Fruit fly (Drosophila melanogaster) whole organism, prepupa: ENCODE data around the gene CG5104.
A peak's percentile ranks its signal among the peaks of the same experiment; 100 is the strongest.

ENCODE experiments used
- CG10631 ChIP-seq: fragments of 200-800 bp; sonication (Bioruptor generic); optimal IDR thresholded peaks from 2 replicates; lab custom pipeline; 2016; ENCODE audit warnings: missing biosample characterization, missing genetic modification characterization
- CG10669 ChIP-seq: fragments of 200-800 bp; sonication (Bioruptor generic); optimal IDR thresholded peaks from 3 replicates; lab custom pipeline; 2018; ENCODE audit warnings: missing biosample characterization, mild to moderate bottlenecking, missing genetic modification characterization, moderate library complexity
- CG11294 ChIP-seq: fragments of 200-800 bp; sonication (Bioruptor generic); IDR thresholded peaks from 2 replicates; pipeline ENCODE4 v1.3.6; 2022; ENCODE audit warnings: missing biosample characterization, missing genetic modification characterization
- CG11762 ChIP-seq: fragments of 200-800 bp; sonication (Bioruptor generic); optimal IDR thresholded peaks from 3 replicates; lab custom pipeline; 2016; ENCODE audit warnings: missing biosample characterization, missing genetic modification characterization; ENCODE audit not compliant: insufficient read depth
- CG11902 ChIP-seq: fragments of 200-800 bp; sonication (Bioruptor generic); optimal IDR thresholded peaks from 3 replicates; lab custom pipeline; 2016; ENCODE audit warnings: missing biosample characterization, missing genetic modification characterization
- CG15336 ChIP-seq: fragments of 200-800 bp; sonication (Bioruptor generic); IDR thresholded peaks from 2 replicates; pipeline ENCODE4 v1.3.6; 2022; ENCODE audit warnings: missing biosample characterization, missing genetic modification characterization
- CG1621 ChIP-seq: fragments of 200-800 bp; sonication (Bioruptor generic); optimal IDR thresholded peaks from 3 replicates; lab custom pipeline; 2018; ENCODE audit warnings: missing biosample characterization, mild to moderate bottlenecking, missing genetic modification characterization
- CG16779 ChIP-seq: fragments of 200-800 bp; sonication (Bioruptor generic); optimal IDR thresholded peaks from 3 replicates; lab custom pipeline; 2017; ENCODE audit warnings: missing biosample characterization, mild to moderate bottlenecking, missing genetic modification characterization
- CG3032 ChIP-seq: fragments of 200-800 bp; optimal IDR thresholded peaks from 2 replicates; lab custom pipeline; 2019; ENCODE audit warnings: missing biosample characterization, mild to moderate bottlenecking, missing genetic modification characterization, moderate library complexity
- CG31627 ChIP-seq: fragments of 200-800 bp; sonication (Bioruptor generic); optimal IDR thresholded peaks from 3 replicates; lab custom pipeline; 2016; ENCODE audit warnings: missing biosample characterization, missing genetic modification characterization
- CG32006 ChIP-seq: fragments of 200-800 bp; sonication (Bioruptor generic); optimal IDR thresholded peaks from 3 replicates; lab custom pipeline; 2017; ENCODE audit warnings: missing biosample characterization, mild to moderate bottlenecking, missing genetic modification characterization
- CG34406 ChIP-seq: fragments of 200-800 bp; sonication (Bioruptor generic); optimal IDR thresholded peaks from 3 replicates; lab custom pipeline; 2016; ENCODE audit warnings: missing biosample characterization, missing genetic modification characterization
- CG4318 ChIP-seq: fragments of 200-800 bp; sonication (Bioruptor generic); optimal IDR thresholded peaks from 3 replicates; lab custom pipeline; 2017; ENCODE audit warnings: missing biosample characterization, mild to moderate bottlenecking, missing genetic modification characterization
- CG6163 ChIP-seq: fragments of 200-800 bp; sonication (Bioruptor generic); IDR thresholded peaks from 3 replicates; pipeline ENCODE4 v1.3.6; 2022; ENCODE audit warnings: missing biosample characterization, missing genetic modification characterization
- CG6276 ChIP-seq: fragments of 200-800 bp; sonication (Bioruptor generic); optimal IDR thresholded peaks from 2 replicates; lab custom pipeline; 2017; ENCODE audit warnings: missing biosample characterization, mild to moderate bottlenecking, missing genetic modification characterization
- CG6792 ChIP-seq: fragments of 200-800 bp; sonication (Bioruptor generic); optimal IDR thresholded peaks from 3 replicates; lab custom pipeline; 2016; ENCODE audit warnings: missing biosample characterization, missing genetic modification characterization
- CG6808 ChIP-seq: fragments of 200-800 bp; sonication (Bioruptor generic); optimal IDR thresholded peaks from 3 replicates; lab custom pipeline; 2017; ENCODE audit warnings: missing biosample characterization, missing genetic modification characterization, mild to moderate bottlenecking, moderate library complexity, missing genetic modification reagents
- CG6854 ChIP-seq: fragments of 200-800 bp; sonication (Bioruptor generic); optimal IDR thresholded peaks from 2 replicates; lab custom pipeline; 2017; ENCODE audit warnings: missing biosample characterization, mild to moderate bottlenecking, missing genetic modification characterization
- CG7368 ChIP-seq: fragments of 200-800 bp; sonication (Bioruptor generic); optimal IDR thresholded peaks from 3 replicates; lab custom pipeline; 2016; ENCODE audit warnings: missing biosample characterization, missing genetic modification characterization
- CG8319 ChIP-seq: fragments of 200-800 bp; sonication (Bioruptor generic); optimal IDR thresholded peaks from 3 replicates; lab custom pipeline; 2016; ENCODE audit warnings: missing biosample characterization, missing genetic modification characterization
- CG8632 ChIP-seq: fragments of 200-800 bp; sonication (Bioruptor generic); optimal IDR thresholded peaks from 3 replicates; lab custom pipeline; 2016; ENCODE audit warnings: missing biosample characterization, missing genetic modification characterization
- CG9139 ChIP-seq: fragments of 200-800 bp; sonication (Bioruptor generic); optimal IDR thresholded peaks from 3 replicates; lab custom pipeline; 2017; ENCODE audit warnings: missing biosample characterization, mild to moderate bottlenecking, missing genetic modification characterization
- Eip75B ChIP-seq: fragments of 200-800 bp; sonication (Bioruptor generic); optimal IDR thresholded peaks from 3 replicates; lab custom pipeline; 2016; ENCODE audit warnings: missing biosample characterization, missing genetic modification characterization
- Eip78C ChIP-seq: fragments of 200-800 bp; sonication (Bioruptor generic); peaks from one replicate; lab custom pipeline; 2016; ENCODE audit warnings: missing biosample characterization, missing genetic modification characterization
- Ets96B ChIP-seq: fragments of 200-800 bp; optimal IDR thresholded peaks from 2 replicates; lab custom pipeline; 2019; ENCODE audit warnings: missing biosample characterization, mild to moderate bottlenecking, missing genetic modification characterization, moderate library complexity
- Gug ChIP-seq: fragments of 200-800 bp; sonication (Bioruptor generic); IDR thresholded peaks from 2 replicates; pipeline ENCODE4 v1.3.6; 2022; ENCODE audit warnings: missing biosample characterization, missing genetic modification characterization
- Hr38 ChIP-seq: sonication (Bioruptor generic); optimal IDR thresholded peaks from 2 replicates; lab custom pipeline; 2016; ENCODE audit warnings: missing biosample characterization, missing genetic modification characterization
- Hr39 ChIP-seq: fragments of 200-800 bp; sonication (Bioruptor generic); optimal IDR thresholded peaks from 2 replicates; lab custom pipeline; 2016; ENCODE audit warnings: missing biosample characterization, missing genetic modification characterization
- Hr4 ChIP-seq: fragments of 200-800 bp; sonication (Bioruptor generic); optimal IDR thresholded peaks from 3 replicates; lab custom pipeline; 2016; ENCODE audit warnings: missing biosample characterization, missing genetic modification characterization
- Met ChIP-seq: fragments of 200-800 bp; sonication (Bioruptor generic); optimal IDR thresholded peaks from 3 replicates; lab custom pipeline; 2016; ENCODE audit warnings: missing biosample characterization, missing genetic modification characterization
- OdsH ChIP-seq: fragments of 200-800 bp; sonication (Bioruptor generic); optimal IDR thresholded peaks from 3 replicates; lab custom pipeline; 2016; ENCODE audit warnings: missing biosample characterization, missing genetic modification characterization
- Smox ChIP-seq: fragments of 200-800 bp; sonication (Bioruptor generic); optimal IDR thresholded peaks from 3 replicates; lab custom pipeline; 2016; ENCODE audit warnings: missing biosample characterization, missing genetic modification characterization
- Sox102F ChIP-seq: fragments of 200-800 bp; sonication (Bioruptor generic); optimal IDR thresholded peaks from 2 replicates; lab custom pipeline; 2016; ENCODE audit warnings: missing biosample characterization, mild to moderate bottlenecking, missing genetic modification characterization
- Sox14 ChIP-seq: fragments of 200-800 bp; sonication (Bioruptor generic); optimal IDR thresholded peaks from 3 replicates; lab custom pipeline; 2016; ENCODE audit warnings: missing biosample characterization, missing genetic modification characterization
- achi ChIP-seq: fragments of 200-800 bp; sonication (Bioruptor generic); optimal IDR thresholded peaks from 3 replicates; lab custom pipeline; 2016; ENCODE audit warnings: missing biosample characterization, missing genetic modification characterization
- acj6 ChIP-seq: fragments of 200-800 bp; sonication (Bioruptor generic); optimal IDR thresholded peaks from 3 replicates; lab custom pipeline; 2016; ENCODE audit warnings: missing biosample characterization, missing genetic modification characterization
- cyc ChIP-seq: fragments of 200-800 bp; sonication (Bioruptor generic); optimal IDR thresholded peaks from 3 replicates; lab custom pipeline; 2016; ENCODE audit warnings: missing biosample characterization, missing genetic modification characterization
- dac ChIP-seq: fragments of 200-800 bp; sonication (Bioruptor generic); optimal IDR thresholded peaks from 2 replicates; lab custom pipeline; 2017; ENCODE audit warnings: missing biosample characterization, mild to moderate bottlenecking, missing genetic modification characterization
- dsx ChIP-seq: fragments of 200-800 bp; optimal IDR thresholded peaks from 3 replicates; lab custom pipeline; 2019; ENCODE audit warnings: missing biosample characterization, mild to moderate bottlenecking, missing genetic modification characterization, moderate library complexity; ENCODE audit not compliant: poor library complexity, severe bottlenecking
- esn ChIP-seq: fragments of 200-800 bp; sonication (Bioruptor generic); optimal IDR thresholded peaks from 2 replicates; lab custom pipeline; 2016; ENCODE audit warnings: missing biosample characterization, mild to moderate bottlenecking, missing genetic modification characterization, moderate library complexity
- fd59A ChIP-seq: fragments of 200-800 bp; sonication (Bioruptor generic); optimal IDR thresholded peaks from 2 replicates; lab custom pipeline; 2017; ENCODE audit warnings: missing biosample characterization, mild to moderate bottlenecking, missing genetic modification characterization, missing genetic modification reagents
- fkh ChIP-seq: fragments of 200-800 bp; sonication (Bioruptor generic); optimal IDR thresholded peaks from 3 replicates; lab custom pipeline; 2017; ENCODE audit warnings: missing biosample characterization, mild to moderate bottlenecking, missing genetic modification characterization, moderate library complexity
- lz ChIP-seq: fragments of 200-800 bp; sonication (Bioruptor generic); optimal IDR thresholded peaks from 3 replicates; lab custom pipeline; 2016; ENCODE audit warnings: missing biosample characterization, missing genetic modification characterization
- net ChIP-seq: fragments of 200-800 bp; sonication (Bioruptor generic); optimal IDR thresholded peaks from 3 replicates; lab custom pipeline; 2016; ENCODE audit warnings: missing biosample characterization, missing genetic modification characterization
- pdm3 ChIP-seq: fragments of 200-800 bp; sonication (Bioruptor generic); optimal IDR thresholded peaks from 3 replicates; lab custom pipeline; 2016; ENCODE audit warnings: missing biosample characterization, missing genetic modification characterization
- salr ChIP-seq, 2 experiments: fragments of 200-800 bp; sonication (Bioruptor generic); optimal IDR thresholded peaks; 3 replicates each; lab custom pipeline; 2016 to 2018; ENCODE audit warnings: missing biosample characterization in 2 of 2, missing genetic modification characterization in 2 of 2, mild to moderate bottlenecking in 1 of 2
- spab ChIP-seq: fragments of 200-800 bp; sonication (Bioruptor generic); optimal IDR thresholded peaks from 2 replicates; lab custom pipeline; 2017; ENCODE audit warnings: missing biosample characterization, mild to moderate bottlenecking, missing genetic modification characterization, missing genetic modification reagents
- ss ChIP-seq, 2 experiments: fragments of 200-800 bp; sonication (Bioruptor generic); optimal IDR thresholded peaks; 2 replicates in 1 of 2; 3 replicates in 1 of 2; lab custom pipeline; 2017 to 2018; ENCODE audit warnings: mild to moderate bottlenecking in 2 of 2, missing biosample characterization in 2 of 2, missing genetic modification characterization in 2 of 2, moderate library complexity in 1 of 2
- svp ChIP-seq: fragments of 200-800 bp; sonication (Bioruptor generic); peaks from one replicate; lab custom pipeline; 2016; ENCODE audit warnings: missing biosample characterization, missing genetic modification characterization
- topi ChIP-seq: fragments of 200-800 bp; sonication (Bioruptor generic); optimal IDR thresholded peaks from 3 replicates; lab custom pipeline; 2016; ENCODE audit warnings: missing biosample characterization, missing genetic modification characterization

Gene CG5104

DNA sequence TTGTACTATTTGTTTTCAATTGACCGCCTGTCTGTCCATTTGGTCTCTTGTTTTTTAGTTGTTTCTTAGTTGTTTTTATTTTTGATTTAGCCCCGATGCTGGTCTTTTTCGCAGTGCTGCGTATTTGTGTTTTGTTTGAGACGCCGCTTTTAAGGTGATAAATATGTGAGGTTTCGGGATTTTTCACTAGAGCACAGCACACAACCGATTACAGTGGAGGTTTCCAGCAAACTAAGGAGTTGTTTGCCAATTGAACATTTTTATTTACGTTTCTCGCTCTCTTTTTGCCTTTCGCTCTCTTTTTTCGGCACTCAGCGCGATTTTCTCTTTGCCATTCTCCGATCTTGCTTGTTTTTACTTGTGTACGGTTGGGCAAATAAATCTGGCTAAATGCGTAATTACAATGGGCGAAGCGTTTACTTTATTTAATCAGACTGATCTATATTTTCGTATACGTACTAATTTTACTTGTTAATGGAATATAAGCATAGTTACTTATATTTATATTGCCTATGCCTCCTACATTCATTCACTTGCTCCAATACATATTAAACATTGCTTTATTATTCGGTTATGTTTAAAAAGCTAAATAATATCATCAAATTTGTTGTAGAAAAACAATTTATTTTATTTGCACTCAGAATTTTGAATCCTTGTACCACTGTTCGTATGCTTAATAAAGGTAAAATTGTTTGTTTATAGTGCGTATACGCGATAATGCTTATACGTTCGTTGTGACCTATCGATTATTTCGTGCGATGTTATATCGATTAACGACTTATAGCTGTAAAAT is 19.6 kb downstream of the CG5104 start, which contains the start of gene Rcd2:
Rcd2 (minus strand) TSS at position 236 of the 793 bp plus-strand sequence.
- TF ChIP-seq Sox14 (GFP tag; lab: Kevin White, UChicago): peak; percentile 78
- TF ChIP-seq CG4318 (GFP tag; lab: Kevin White, UChicago): peak; percentile 65
- peak; percentile 6 for TF ChIP-seq CG6854 (GFP tag; lab: Kevin White, UChicago)
- TF ChIP-seq acj6 (GFP tag; lab: Kevin White, UChicago): peak; percentile 79
- peak; percentile 74 for TF ChIP-seq CG1621 (tag; lab: Kevin White, UChicago)
- peak; percentile 87 for TF ChIP-seq net (GFP tag; lab: Kevin White, UChicago)
- peak; percentile 85 for TF ChIP-seq achi
- peak; percentile 83 for TF ChIP-seq esn
- peak; percentile 62 for TF ChIP-seq CG9139 (GFP tag; lab: Kevin White, UChicago)
- peak; percentile 55 for TF ChIP-seq Hr39 (GFP tag; lab: Kevin White, UChicago)
- TF ChIP-seq Smox (GFP tag; lab: Kevin White, UChicago): peak; percentile 77
- peak; percentile 94 for TF ChIP-seq svp (GFP tag; lab: Kevin White, UChicago)
- TF ChIP-seq dsx (GFP tag; lab: Kevin White, UChicago): peak; percentile 76
- TF ChIP-seq Eip75B (GFP tag; lab: Kevin White, UChicago): peak; percentile 84
- TF ChIP-seq Eip78C (GFP tag; lab: Kevin White, UChicago): peak; percentile 93
- TF ChIP-seq CG34406: peak; percentile 85
- peak; percentile 31 for TF ChIP-seq CG11902 (GFP tag; lab: Kevin White, UChicago)
- TF ChIP-seq CG6808 (GFP tag; lab: Kevin White, UChicago): peak; percentile 61
- TF ChIP-seq pdm3 (GFP tag; lab: Kevin White, UChicago): peak; percentile 74
- peak; percentile 84 for TF ChIP-seq CG16779 (tag; lab: Kevin White, UChicago)
- TF ChIP-seq CG10669 (GFP tag; lab: Kevin White, UChicago): peak; percentile 70
- TF ChIP-seq fkh: peak; percentile 94
- TF ChIP-seq spab (GFP tag; lab: Kevin White, UChicago): peak; percentile 53
- peak; percentile 87 for TF ChIP-seq Hr4 (GFP tag; lab: Kevin White, UChicago)
- peak; percentile 86 for TF ChIP-seq CG32006 (GFP tag; lab: Kevin White, UChicago)
- peak; percentile 75 for TF ChIP-seq Gug (GFP tag; lab: Robert Waterston, UW)
- TF ChIP-seq Ets96B: peak; percentile 81
- peak; percentile 87 for TF ChIP-seq Sox102F (GFP tag; lab: Kevin White, UChicago)
- peak; percentile 84 for TF ChIP-seq Met (GFP tag; lab: Kevin White, UChicago)
- no peak for TF ChIP-seq dac (GFP tag; lab: Kevin White, UChicago)
- TF ChIP-seq ss (GFP tag; optimal IDR thresholded peaks at IDR 0.05; lab: Kevin White, UChicago): peak; percentile 52 to 82
- TF ChIP-seq CG6163 (GFP tag; lab: Robert Waterston, UW): peak; percentile 75; the same call in 2 of the 3 replicates
- TF ChIP-seq CG7368: peak; percentile 55
- TF ChIP-seq CG6276 (GFP tag; lab: Kevin White, UChicago): peak; percentile 86
- peak; percentile 51 for TF ChIP-seq CG11294
- TF ChIP-seq OdsH (GFP tag; lab: Kevin White, UChicago): peak; percentile 80
- TF ChIP-seq CG6792 (GFP tag; lab: Kevin White, UChicago): peak; percentile 66
- TF ChIP-seq CG8319: peak; percentile 75
- peak; percentile 43 for TF ChIP-seq CG31627 (GFP tag; lab: Kevin White, UChicago)
- peak; percentile 85 for TF ChIP-seq CG8632 (GFP tag; lab: Kevin White, UChicago)
- TF ChIP-seq topi (GFP tag; lab: Kevin White, UChicago): peak; percentile 85
- TF ChIP-seq CG10631 (GFP tag; lab: Kevin White, UChicago): peak; percentile 71
- TF ChIP-seq CG3032 (tag; lab: Kevin White, UChicago): peak; percentile 65
- TF ChIP-seq fd59A (GFP tag; lab: Kevin White, UChicago): peak; percentile 27
- peak in 1 of 2 experiments; percentile 56 for TF ChIP-seq salr (GFP tag; optimal IDR thresholded peaks at IDR 0.05; lab: Kevin White, UChicago)
- peak; percentile 59 for TF ChIP-seq cyc (GFP tag; lab: Kevin White, UChicago)
- peak; percentile 76 for TF ChIP-seq lz (GFP tag; lab: Kevin White, UChicago)
- no peak for TF ChIP-seq Hr38 (GFP tag; lab: Kevin White, UChicago)
- peak; percentile 90 for TF ChIP-seq CG15336 (GFP tag; lab: Robert Waterston, UW)
- TF ChIP-seq CG11762 (GFP tag; lab: Kevin White, UChicago): peak; percentile 49
